Worm (Caenorhabditis elegans): Measurements from ENCODE around the gene ifc-1.

Gene ifc-1

DNA sequence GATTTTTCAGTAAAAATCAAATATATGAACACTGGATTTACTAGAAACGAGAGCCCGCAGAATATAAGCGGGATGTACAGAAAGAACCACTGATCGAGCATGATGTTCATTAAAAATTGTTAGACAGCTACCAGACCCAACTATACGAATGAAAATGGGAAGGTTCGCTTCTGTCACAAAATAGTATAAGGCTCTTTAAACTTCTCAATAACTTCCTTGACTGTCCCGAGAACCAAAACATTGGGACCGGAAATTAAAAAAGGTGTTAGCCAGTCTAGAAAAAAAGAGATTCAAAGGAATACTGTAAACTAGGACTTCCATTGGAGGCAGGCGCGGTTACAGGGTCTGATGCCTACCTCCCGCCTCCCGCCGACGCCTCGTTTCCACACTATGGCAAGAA is 23.4 kb upstream of the ifc-1 start, which contains the start of gene srj-55:
Gene srj-55 (minus strand): TSS at position 101 of the 400 bp plus-strand sequence.
- TF ChIP-seq lin-15B (tag; optimal IDR thresholded peaks at IDR 0.05) (no peak), jun-1 (tag; optimal IDR thresholded peaks at IDR 0.05) (no peak), mab-9 (GFP tag; IDR thresholded peaks at IDR 0.05) (no peak), lin-35 (GFP tag; optimal IDR thresholded peaks at IDR 0.05) (no peak), ets-5 (GFP tag; IDR thresholded peaks at IDR 0.05) (no peak), hlh-17 (GFP tag; optimal IDR thresholded peaks at IDR 0.05; ENCODE audit: borderline replicate concordance) (no peak), rnt-1 (tag; optimal IDR thresholded peaks at IDR 0.05) (no peak), grh-1 (GFP tag; IDR thresholded peaks at IDR 0.05) (no peak)

ce11 chrV:2859738-2860137 is 21.5 kb upstream of the ifc-1 start, which contains the start of gene srj-54:
Gene srj-54 (minus strand): TSS chrV:2859838.
- TF ChIP-seq C34B4.2 (tag; optimal IDR thresholded peaks at IDR 0.05) (no peak), isw-1 (GFP tag; IDR thresholded peaks at IDR 0.05) (no peak), lin-39 (tag; optimal IDR thresholded peaks at IDR 0.05) (no peak), elt-3 (tag; optimal IDR thresholded peaks at IDR 0.05) (no peak), hlh-17 (GFP tag; optimal IDR thresholded peaks at IDR 0.05; ENCODE audit: borderline replicate concordance) (no peak), grh-1 (GFP tag; IDR thresholded peaks at IDR 0.05) (no peak), nhr-90 (tag; optimal IDR thresholded peaks at IDR 0.05; ENCODE audit: poor library complexity) (no peak), aly-2 (tag; optimal IDR thresholded peaks at IDR 0.05) (no peak), ceh-82 (tag; optimal IDR thresholded peaks at IDR 0.05) (no peak), ceh-63 (GFP tag; optimal IDR thresholded peaks at IDR 0.05) (no peak), sup-37 (GFP tag; optimal IDR thresholded peaks at IDR 0.05) (no peak), vab-15 (tag; optimal IDR thresholded peaks at IDR 0.05) (no peak), lin-13 (GFP tag; optimal IDR thresholded peaks at IDR 0.05) (no peak), efl-1 (optimal IDR thresholded peaks at IDR 0.05) (no peak), efl-1 (GFP tag; optimal IDR thresholded peaks at IDR 0.05 in 1 of 2) (no peak), nhr-71 (tag; optimal IDR thresholded peaks at IDR 0.05) (no peak), nhr-85 (tag) (no peak)

ce11 chrV:2861505-2861904 is 19.7 kb upstream of the ifc-1 start, which contains the start of gene srh-270:
Gene srh-270 (minus strand): TSS chrV:2861605.
- TF ChIP-seq pax-3 (tag; optimal IDR thresholded peaks at IDR 0.05) = no peak
- no peak for TF ChIP-seq swsn-7 (tag; optimal IDR thresholded peaks at IDR 0.05)
- no peak for TF ChIP-seq grh-1 (GFP tag; IDR thresholded peaks at IDR 0.05)
- TF ChIP-seq pqm-1 (tag; optimal IDR thresholded peaks at IDR 0.05) = no peak
- TF ChIP-seq elt-2 (tag; optimal IDR thresholded peaks at IDR 0.05) = no peak

DNA sequence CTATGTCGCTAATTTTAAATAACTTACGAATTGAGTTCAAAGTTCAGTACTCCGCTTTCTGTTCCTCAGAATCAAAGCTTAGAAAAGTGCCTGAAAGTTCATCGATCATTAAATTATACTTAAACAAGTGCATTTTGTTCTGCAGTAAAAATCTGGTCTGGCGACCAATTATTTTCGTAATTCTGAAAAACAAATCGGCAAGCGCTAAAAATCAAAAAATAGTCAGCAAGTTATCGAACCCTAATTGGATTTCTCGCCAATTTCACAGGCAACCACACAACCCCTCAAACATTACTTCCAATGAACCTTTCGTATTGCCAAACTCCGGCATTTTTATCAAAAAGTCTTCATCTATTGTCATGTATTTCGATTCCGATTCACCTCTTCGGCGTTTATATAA is 18.2 kb upstream of the ifc-1 start, which contains the start of gene srh-272:
Gene srh-272 (plus strand): TSS at position 301 of the 400 bp plus-strand sequence.
- TF ChIP-seq ceh-82 (tag; optimal IDR thresholded peaks at IDR 0.05) (no peak), pax-3 (tag; optimal IDR thresholded peaks at IDR 0.05) (no peak), mdl-1 (tag; optimal IDR thresholded peaks at IDR 0.05) (no peak), unc-30 (tag; optimal IDR thresholded peaks at IDR 0.05) (no peak), ama-1 (optimal IDR thresholded peaks at IDR 0.05) (no peak), grh-1 (GFP tag; IDR thresholded peaks at IDR 0.05) (no peak), sox-4 (tag; optimal IDR thresholded peaks at IDR 0.05) (no peak), ceh-8 (GFP tag; optimal IDR thresholded peaks at IDR 0.05) (no peak), ets-5 (GFP tag; IDR thresholded peaks at IDR 0.05) (no peak)

DNA sequence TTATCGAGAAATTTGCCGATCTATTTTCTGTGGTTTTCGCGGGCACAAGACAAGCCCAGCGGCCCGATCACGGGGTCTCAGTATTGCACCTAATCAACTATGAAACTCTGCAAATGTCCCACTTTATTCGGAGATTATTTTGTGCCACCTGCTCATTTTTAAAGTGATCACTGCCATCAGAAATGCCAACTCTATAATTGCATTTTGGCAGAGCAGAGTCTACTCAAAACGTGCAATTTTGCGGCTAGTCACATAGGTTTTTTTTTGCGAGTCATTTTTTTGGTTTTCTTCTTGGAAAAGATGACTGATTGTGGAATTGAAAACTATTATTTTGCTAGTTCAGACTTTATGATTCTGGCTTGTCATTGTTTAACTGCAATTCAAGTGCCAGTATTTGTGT is 16.3 kb upstream of the ifc-1 start, which contains the start of gene srh-240:
Gene srh-240 (plus strand): TSS at position 301 of the 400 bp plus-strand sequence.
- no peak for TF ChIP-seq nhr-12 (tag; optimal IDR thresholded peaks at IDR 0.05)
- TF ChIP-seq fkh-8 (tag; optimal IDR thresholded peaks at IDR 0.05) = peak; percentile 58
